Fruit fly (Drosophila melanogaster) whole organism, embryonic: ENCODE data around the gene MRP.

Experiments
- Adf1 ChIP-seq: fragments of 200-800 bp; sonication (Bioruptor generic); IDR thresholded peaks from 2 replicates; pipeline ENCODE4 v1.3.6; 2022; ENCODE audit warnings: missing biosample characterization, missing genetic modification characterization
- Atf-2 ChIP-seq: fragments of 200-800 bp; sonication (Bioruptor generic); optimal IDR thresholded peaks from 2 replicates; lab custom pipeline; 2016; ENCODE audit warnings: missing biosample characterization, missing genetic modification characterization
- Bdp1 ChIP-seq: fragments of 200-800 bp; sonication (Bioruptor generic); optimal IDR thresholded peaks from 3 replicates; lab custom pipeline; 2016; ENCODE audit warnings: missing biosample characterization, missing genetic modification characterization
- CG11456 ChIP-seq: fragments of 200-800 bp; sonication (Bioruptor generic); IDR thresholded peaks from 3 replicates; pipeline ENCODE4 v1.3.6; 2022; ENCODE audit warnings: missing biosample characterization, missing genetic modification characterization
- CG11696 ChIP-seq: fragments of 200-800 bp; sonication (Bioruptor generic); IDR thresholded peaks from 2 replicates; pipeline ENCODE4 v1.3.6; 2022; ENCODE audit warnings: missing biosample characterization, missing genetic modification characterization
- CG12299 ChIP-seq: fragments of 200-800 bp; sonication (Bioruptor generic); optimal IDR thresholded peaks from 2 replicates; lab custom pipeline; 2018; ENCODE audit warnings: missing biosample characterization, mild to moderate bottlenecking, missing genetic modification characterization
- CG12659 ChIP-seq: fragments of 200-800 bp; sonication (Bioruptor generic); optimal IDR thresholded peaks from 3 replicates; lab custom pipeline; 2017; ENCODE audit warnings: mild to moderate bottlenecking, missing biosample characterization, missing genetic modification reagents, missing genetic modification characterization
- CG12744 ChIP-seq: fragments of 200-800 bp; sonication (Bioruptor generic); optimal IDR thresholded peaks from 2 replicates; lab custom pipeline; 2016; ENCODE audit warnings: missing biosample characterization, missing genetic modification characterization
- CG12942 ChIP-seq: fragments of 200-800 bp; sonication (Bioruptor generic); optimal IDR thresholded peaks from 3 replicates; lab custom pipeline; 2016; ENCODE audit warnings: missing biosample characterization, missing genetic modification characterization
- CG13424 ChIP-seq: fragments of 200-800 bp; sonication (Bioruptor generic); optimal IDR thresholded peaks from 2 replicates; lab custom pipeline; 2019; ENCODE audit warnings: missing biosample characterization, mild to moderate bottlenecking, missing genetic modification characterization, moderate library complexity
- CG14860 ChIP-seq: fragments of 200-800 bp; sonication (Bioruptor generic); IDR thresholded peaks from 3 replicates; pipeline ENCODE4 v1.3.6; 2022; ENCODE audit warnings: missing biosample characterization, missing genetic modification characterization; ENCODE audit not compliant: partially characterized antibody
- CG14965 ChIP-seq: fragments of 200-800 bp; sonication (Bioruptor generic); optimal IDR thresholded peaks from 2 replicates; lab custom pipeline; 2016; ENCODE audit warnings: missing biosample characterization, missing genetic modification characterization, borderline replicate concordance
- CG17359 ChIP-seq: fragments of 200-800 bp; sonication (Bioruptor generic); optimal IDR thresholded peaks from 3 replicates; lab custom pipeline; 2018; ENCODE audit warnings: missing biosample characterization, mild to moderate bottlenecking, missing genetic modification characterization, moderate library complexity
- CG17568 ChIP-seq: fragments of 200-800 bp; sonication (Bioruptor generic); optimal IDR thresholded peaks from 2 replicates; lab custom pipeline; 2018; ENCODE audit warnings: missing biosample characterization, mild to moderate bottlenecking, missing genetic modification characterization, moderate library complexity
- CG17612 ChIP-seq: fragments of 200-800 bp; sonication (Bioruptor generic); IDR thresholded peaks from 2 replicates; pipeline ENCODE4 v1.3.6; 2022; ENCODE audit warnings: missing biosample characterization, missing genetic modification characterization
- CG34422 ChIP-seq: fragments of 200-800 bp; sonication (Bioruptor generic); IDR thresholded peaks from 3 replicates; pipeline ENCODE4 v1.3.6; 2022; ENCODE audit warnings: missing biosample characterization, missing genetic modification characterization
- CG3838 ChIP-seq: fragments of 200-800 bp; sonication (Bioruptor generic); optimal IDR thresholded peaks from 3 replicates; lab custom pipeline; 2016; ENCODE audit warnings: missing biosample characterization, missing genetic modification characterization
- CG4617 ChIP-seq: fragments of 200-800 bp; sonication (Bioruptor generic); optimal IDR thresholded peaks from 3 replicates; lab custom pipeline; 2016; ENCODE audit warnings: missing biosample characterization, missing genetic modification characterization, borderline replicate concordance
- CG6254 ChIP-seq: fragments of 200-800 bp; sonication (Bioruptor generic); optimal IDR thresholded peaks from 3 replicates; lab custom pipeline; 2017; ENCODE audit warnings: mild to moderate bottlenecking, missing biosample characterization, missing genetic modification reagents, missing genetic modification characterization
- CG6813 ChIP-seq: fragments of 200-800 bp; sonication (Bioruptor generic); optimal IDR thresholded peaks from 2 replicates; lab custom pipeline; 2017; ENCODE audit warnings: missing biosample characterization, missing genetic modification characterization, mild to moderate bottlenecking, moderate library complexity, missing genetic modification reagents
- Drgx ChIP-seq: fragments of 200-800 bp; sonication (Bioruptor generic); IDR thresholded peaks from 2 replicates; pipeline ENCODE4 v1.3.6; 2022; ENCODE audit warnings: missing biosample characterization, missing genetic modification characterization
- ERR ChIP-seq: fragments of 200-800 bp; sonication (Bioruptor generic); optimal IDR thresholded peaks from 2 replicates; lab custom pipeline; 2016; ENCODE audit warnings: missing biosample characterization, missing genetic modification characterization
- Fer1 ChIP-seq: fragments of 200-800 bp; sonication (Bioruptor generic); optimal IDR thresholded peaks from 2 replicates; lab custom pipeline; 2017; ENCODE audit warnings: missing biosample characterization, mild to moderate bottlenecking, missing genetic modification characterization
- Kr ChIP-seq: fragments of 200-800 bp; sonication (Bioruptor generic); optimal IDR thresholded peaks from 2 replicates; lab custom pipeline; 2017; ENCODE audit warnings: missing biosample characterization, mild to moderate bottlenecking, missing genetic modification characterization
- Neu2 ChIP-seq: fragments of 200-800 bp; sonication (Bioruptor generic); optimal IDR thresholded peaks from 3 replicates; lab custom pipeline; 2016; ENCODE audit warnings: missing biosample characterization, missing genetic modification characterization, borderline replicate concordance
- Nf-YB ChIP-seq: fragments of 200-800 bp; sonication (Bioruptor generic); optimal IDR thresholded peaks from 3 replicates; lab custom pipeline; 2019; ENCODE audit warnings: missing biosample characterization, mild to moderate bottlenecking, missing genetic modification characterization, moderate library complexity
- Nf-YC ChIP-seq: fragments of 200-800 bp; optimal IDR thresholded peaks from 3 replicates; lab custom pipeline; 2019; ENCODE audit warnings: missing biosample characterization, mild to moderate bottlenecking, missing genetic modification characterization, moderate library complexity
- Ptx1 ChIP-seq: fragments of 200-800 bp; sonication (Bioruptor generic); IDR thresholded peaks from 2 replicates; pipeline ENCODE4 v1.3.6; 2022; ENCODE audit warnings: missing biosample characterization, missing genetic modification characterization
- TFAM ChIP-seq: fragments of 200-800 bp; sonication (Bioruptor generic); optimal IDR thresholded peaks from 2 replicates; lab custom pipeline; 2017; ENCODE audit warnings: missing biosample characterization, missing genetic modification characterization, inconsistent platforms
- Usf ChIP-seq: fragments of 200-800 bp; sonication (Bioruptor generic); optimal IDR thresholded peaks from 2 replicates; lab custom pipeline; 2017; ENCODE audit warnings: missing genotype, missing biosample characterization, missing genetic modification characterization
- ab ChIP-seq: fragments of 200-800 bp; sonication (Bioruptor generic); optimal IDR thresholded peaks from 2 replicates; lab custom pipeline; 2016; ENCODE audit warnings: missing biosample characterization, missing genetic modification characterization
- chif ChIP-seq, 2 experiments: fragments of 200-800 bp; sonication (Bioruptor generic); optimal IDR thresholded peaks; 3 replicates each; lab custom pipeline; 2016; ENCODE audit warnings: missing biosample characterization in 2 of 2, missing genetic modification characterization in 2 of 2
- ems ChIP-seq: fragments of 200-800 bp; sonication (Bioruptor generic); optimal IDR thresholded peaks from 3 replicates; lab custom pipeline; 2016; ENCODE audit warnings: missing biosample characterization, missing genetic modification characterization
- eve ChIP-seq, 2 experiments: fragments of >200 bp; optimal IDR thresholded peaks; 2 replicates each; lab custom pipeline; 2017; ENCODE audit warnings: missing biosample characterization in 2 of 2, missing genetic modification characterization in 2 of 2
- gfzf ChIP-seq: fragments of 200-800 bp; sonication (Bioruptor generic); optimal IDR thresholded peaks from 2 replicates; lab custom pipeline; 2016; ENCODE audit warnings: missing biosample characterization, mild to moderate bottlenecking, missing genetic modification characterization, moderate library complexity
- h ChIP-seq: fragments of >200 bp; optimal IDR thresholded peaks from 2 replicates; lab custom pipeline; 2017
- inv ChIP-seq: fragments of 200-800 bp; sonication (Bioruptor generic); IDR thresholded peaks from 2 replicates; pipeline ENCODE4 v1.3.6; 2022; ENCODE audit warnings: missing biosample characterization, missing genetic modification characterization; ENCODE audit not compliant: partially characterized antibody
- klu ChIP-seq: fragments of 200-800 bp; sonication (Bioruptor generic); IDR thresholded peaks from 2 replicates; pipeline ENCODE4 v1.3.6; 2022; ENCODE audit warnings: missing biosample characterization, missing genetic modification characterization
- maf-S ChIP-seq: fragments of 200-800 bp; sonication (Bioruptor generic); optimal IDR thresholded peaks from 2 replicates; lab custom pipeline; 2016; ENCODE audit warnings: missing biosample characterization, missing genetic modification characterization
- nerfin-1 ChIP-seq: fragments of 200-800 bp; sonication (Bioruptor generic); optimal IDR thresholded peaks from 3 replicates; lab custom pipeline; 2019; ENCODE audit warnings: missing biosample characterization, mild to moderate bottlenecking, missing genetic modification characterization, moderate library complexity
- otp ChIP-seq: fragments of 200-800 bp; sonication (Bioruptor generic); IDR thresholded peaks from 3 replicates; pipeline ENCODE4, ENCODE4 v1.3.6; 2022; ENCODE audit warnings: missing biosample characterization, missing genetic modification characterization
- pnt ChIP-seq: fragments of 200-800 bp; sonication (Bioruptor generic); optimal IDR thresholded peaks from 3 replicates; lab custom pipeline; 2016; ENCODE audit warnings: missing biosample characterization, missing genetic modification characterization
- ro ChIP-seq: fragments of 200-800 bp; sonication (Bioruptor generic); IDR thresholded peaks from 2 replicates; pipeline ENCODE4 v1.3.6; 2022; ENCODE audit warnings: missing biosample characterization, missing genetic modification characterization
- run ChIP-seq: fragments of 200-800 bp; sonication (Bioruptor generic); optimal IDR thresholded peaks from 3 replicates; lab custom pipeline; 2018; ENCODE audit warnings: missing biosample characterization, mild to moderate bottlenecking, missing genetic modification characterization
- sisA ChIP-seq: fragments of 200-800 bp; sonication (Bioruptor generic); IDR thresholded peaks from 2 replicates; pipeline ENCODE4 v1.3.6; 2022; ENCODE audit warnings: missing biosample characterization, missing genetic modification characterization
- so ChIP-seq: fragments of 200-800 bp; sonication (Bioruptor generic); IDR thresholded peaks from 3 replicates; pipeline ENCODE4 v1.3.6; 2022; ENCODE audit warnings: missing biosample characterization, missing genetic modification characterization
- sob ChIP-seq: fragments of 200-800 bp; sonication (Bioruptor generic); IDR thresholded peaks from 2 replicates; pipeline ENCODE4 v1.3.6; 2022; ENCODE audit warnings: missing biosample characterization, missing genetic modification characterization
- sr ChIP-seq: fragments of 200-800 bp; sonication (Bioruptor generic); IDR thresholded peaks from 3 replicates; pipeline ENCODE4 v1.3.6; 2022; ENCODE audit warnings: missing biosample characterization, missing genetic modification characterization
- stc ChIP-seq: fragments of 200-800 bp; sonication (Bioruptor generic); IDR thresholded peaks from 2 replicates; pipeline ENCODE4 v1.3.6; 2022; ENCODE audit warnings: missing biosample characterization, missing genetic modification characterization
- tx ChIP-seq: fragments of 200-800 bp; sonication (Bioruptor generic); optimal IDR thresholded peaks from 2 replicates; lab custom pipeline; 2016; ENCODE audit warnings: missing biosample characterization, missing genetic modification characterization
- vfl ChIP-seq: fragments of 200-800 bp; sonication (Bioruptor generic); optimal IDR thresholded peaks from 2 replicates; lab custom pipeline; 2016; ENCODE audit warnings: missing biosample characterization, missing genetic modification characterization

The MRP gene

dm6 chr2L:12721794-12722315 lies 3.0 kb downstream of the MRP start, which contains the start of gene Pih1D1 (continued):
- TF ChIP-seq CG17612 (GFP tag; lab: Robert Waterston, UW) (peak; percentile 85), CG17568 (GFP tag; lab: Kevin White, UChicago) (no peak), sisA (GFP tag; lab: Robert Waterston, UW) (peak; percentile 94), chif (GFP tag; optimal IDR thresholded peaks at IDR 0.05; lab: Kevin White, UChicago) (peak; percentile 85 to 95), Ptx1 (GFP tag; lab: Robert Waterston, UW) (peak; percentile 97), CG3838 (GFP tag; lab: Kevin White, UChicago) (peak; percentile 84), Neu2 (GFP tag; lab: Kevin White, UChicago) (peak; percentile 44), CG12744 (peak; percentile 91), CG17359 (tag; lab: Kevin White, UChicago) (peak; percentile 93), ro (peak; percentile 91), so (peak; percentile 94), CG13424 (tag; lab: Kevin White, UChicago) (peak; percentile 96), sob (GFP tag; lab: Robert Waterston, UW) (peak; percentile 96), CG12942 (GFP tag; lab: Kevin White, UChicago) (peak; percentile 93), Fer1 (GFP tag; lab: Kevin White, UChicago) (peak; percentile 92), tx (GFP tag; lab: Kevin White, UChicago) (peak; percentile 93), Kr (GFP tag; lab: Kevin White, UChicago) (no peak), CG12299 (peak; percentile 79), inv (GFP tag; lab: Robert Waterston, UW) (no peak), CG34422 (GFP tag; lab: Robert Waterston, UW) (peak; percentile 96), otp (GFP tag; lab: Robert Waterston, UW) (peak; percentile 91), Nf-YC (no peak), ems (GFP tag; lab: Kevin White, UChicago) (peak; percentile 86), CG6254 (GFP tag; lab: Kevin White, UChicago) (peak; percentile 96), ERR (GFP tag; lab: Kevin White, UChicago) (peak; percentile 46), CG12659 (GFP tag; lab: Kevin White, UChicago) (peak; percentile 96), Adf1 (GFP tag; lab: Robert Waterston, UW) (peak; percentile 73), klu (GFP tag; lab: Robert Waterston, UW) (peak; percentile 97), Bdp1 (peak; percentile 81), ab (GFP tag; lab: Kevin White, UChicago) (peak; percentile 49), CG6813 (peak; percentile 80), CG4617 (GFP tag; lab: Kevin White, UChicago) (peak; percentile 89), nerfin-1 (tag; lab: Kevin White, UChicago) (peak; percentile 95), CG14965 (GFP tag; lab: Kevin White, UChicago) (peak; percentile 18), sr (GFP tag; lab: Robert Waterston, UW) (peak; percentile 63; the same call in 1 of the 3 replicates), eve (GFP tag; optimal IDR thresholded peaks at IDR 0.05; lab: Kevin White, UChicago) (peak in 1 of 2 experiments; percentile 63), h (lab: Kevin White, UChicago) (no peak), Usf (peak; percentile 95), run (tag; lab: Kevin White, UChicago) (peak; percentile 80), maf-S (peak; percentile 92), pnt (GFP tag; lab: Kevin White, UChicago) (peak; percentile 93), Nf-YB (GFP tag; lab: Kevin White, UChicago) (peak; percentile 77), CG14860 (no peak), CG11696 (peak; percentile 78), vfl (GFP tag; lab: Kevin White, UChicago) (peak; percentile 89), TFAM (GFP tag; lab: Kevin White, UChicago) (peak; percentile 72), CG11456 (GFP tag; lab: Robert Waterston, UW) (peak; percentile 95), Drgx (GFP tag; lab: Robert Waterston, UW) (peak; percentile 92), stc (GFP tag; lab: Robert Waterston, UW) (peak; percentile 95), gfzf (GFP tag; lab: Kevin White, UChicago) (peak; percentile 86), Atf-2 (GFP tag; lab: Kevin White, UChicago) (peak; percentile 92)
